Fruit fly (Drosophila melanogaster): ENCODE results near the gene CG14374.
A peak's percentile ranks its signal among the peaks of the same experiment; 100 is the strongest.

CG14374 gene

dm6 chr3R:13433623-13434022 lies 36.7 kb upstream of the CG14374 start (continued):
- peak; percentile 11; the same call in 1 of the 3 replicates for TF ChIP-seq Aef1 (GFP tag; IDR thresholded peaks at IDR 0.05)
- TF ChIP-seq CG11398 (GFP tag; optimal IDR thresholded peaks at IDR 0.05), result no peak
- TF ChIP-seq stc (GFP tag; IDR thresholded peaks at IDR 0.05), result peak; percentile 81
- peak; percentile 62; the same call in 2 of the 3 replicates for TF ChIP-seq ase (GFP tag; IDR thresholded peaks at IDR 0.05)
- TF ChIP-seq CG9876 (GFP tag; optimal IDR thresholded peaks at IDR 0.05), result no peak
- peak; percentile 60 for TF ChIP-seq Hand (GFP tag; optimal IDR thresholded peaks at IDR 0.05)
- peak; percentile 37; the same call in 1 of the 2 replicates for TF ChIP-seq cas (GFP tag; IDR thresholded peaks at IDR 0.05)
- peak; percentile 89 for TF ChIP-seq CG8924 (tag; optimal IDR thresholded peaks at IDR 0.05)
- TF ChIP-seq sob (GFP tag; IDR thresholded peaks at IDR 0.05), result peak; percentile 63
- no peak for TF ChIP-seq Stat92E (GFP tag; optimal IDR thresholded peaks at IDR 0.05)
- peak; percentile 65 for TF ChIP-seq ind (GFP tag; optimal IDR thresholded peaks at IDR 0.05)
- no peak for TF ChIP-seq CG4282 (GFP tag; optimal IDR thresholded peaks at IDR 0.05)
- no peak for TF ChIP-seq tll (GFP tag; optimal IDR thresholded peaks at IDR 0.05)
- peak; percentile 80 for TF ChIP-seq CrebB (tag; optimal IDR thresholded peaks at IDR 0.05)
- no peak for TF ChIP-seq Dip2 (GFP tag; IDR thresholded peaks at IDR 0.05)
- TF ChIP-seq Sox100B (GFP tag; optimal IDR thresholded peaks at IDR 0.05), result peak; percentile 68
- peak; percentile 3 for TF ChIP-seq NC2β (GFP tag; optimal IDR thresholded peaks at IDR 0.05)
- TF ChIP-seq CG31365 (tag; optimal IDR thresholded peaks at IDR 0.05), result peak; percentile 37
- 0 out of 2 replicates have a peak, but pooled peaks have one; percentile 20 for TF ChIP-seq CG7372 (GFP tag; IDR thresholded peaks at IDR 0.05)
- peak; percentile 65 for TF ChIP-seq CG12155 (GFP tag; optimal IDR thresholded peaks at IDR 0.05)
- no peak for TF ChIP-seq lov (optimal IDR thresholded peaks at IDR 0.05)
- TF ChIP-seq lov (GFP tag; IDR thresholded peaks at IDR 0.05), result no peak
- TF ChIP-seq CG42726 (GFP tag; IDR thresholded peaks at IDR 0.05; ENCODE audit: partially characterized antibody), result no peak
- peak; percentile 75 for TF ChIP-seq CG18011 (GFP tag; optimal IDR thresholded peaks at IDR 0.05)
- no peak for TF ChIP-seq gro (GFP tag; optimal IDR thresholded peaks at IDR 0.05)
- peak; percentile 49 for TF ChIP-seq CG15514 (GFP tag; optimal IDR thresholded peaks at IDR 0.05)
- no peak for TF ChIP-seq Nf-YA (GFP tag; IDR thresholded peaks at IDR 0.05)
- peak; percentile 86 for TF ChIP-seq dysf (GFP tag; IDR thresholded peaks at IDR 0.05)
- no peak for TF ChIP-seq stwl (tag; optimal IDR thresholded peaks at IDR 0.05)
- peak; percentile 64 for TF ChIP-seq CG8359 (GFP tag; optimal IDR thresholded peaks at IDR 0.05; ENCODE audit: borderline replicate concordance)
- TF ChIP-seq CG12659 (GFP tag; optimal IDR thresholded peaks at IDR 0.05), result peak; percentile 87
- TF ChIP-seq CG15696 (tag; optimal IDR thresholded peaks at IDR 0.05), result peak; percentile 78
- peak; percentile 79 for TF ChIP-seq esg (GFP tag; conservative IDR thresholded peaks at IDR 0.05)
- TF ChIP-seq CG3407 (GFP tag; optimal IDR thresholded peaks at IDR 0.05), result peak; percentile 69
- TF ChIP-seq CG11504 (tag; optimal IDR thresholded peaks at IDR 0.05), result peak; percentile 84
- TF ChIP-seq CG15479 (GFP tag; optimal IDR thresholded peaks at IDR 0.05), result no peak
- peak; percentile 75 for TF ChIP-seq CG11696 (GFP tag; IDR thresholded peaks at IDR 0.05)
- peak; percentile 62 for TF ChIP-seq CG12071 (GFP tag; optimal IDR thresholded peaks at IDR 0.05)
- TF ChIP-seq HmgZ (tag; optimal IDR thresholded peaks at IDR 0.05), result peak; percentile 89
- peak; percentile 74 for TF ChIP-seq trem (tag; optimal IDR thresholded peaks at IDR 0.05)
- TF ChIP-seq CG3281 (GFP tag; optimal IDR thresholded peaks at IDR 0.05), result peak; percentile 76
- no peak for TF ChIP-seq cad (GFP tag; optimal IDR thresholded peaks at IDR 0.05)
- TF ChIP-seq Dp (GFP tag; optimal IDR thresholded peaks at IDR 0.05), result no peak
- TF ChIP-seq tgo (GFP tag; IDR thresholded peaks at IDR 0.05), result peak; percentile 66; the same call in 2 of the 3 replicates
- no peak for TF ChIP-seq Dad (GFP tag; optimal IDR thresholded peaks at IDR 0.05)
- peak; percentile 67 for TF ChIP-seq CG12236 (GFP tag; optimal IDR thresholded peaks at IDR 0.05)
- TF ChIP-seq CG4328 (GFP tag; optimal IDR thresholded peaks at IDR 0.05), result peak; percentile 16
- TF ChIP-seq pum (GFP tag; optimal IDR thresholded peaks at IDR 0.05), result peak; percentile 29
- peak; percentile 57 for TF ChIP-seq CG4820 (GFP tag; optimal IDR thresholded peaks at IDR 0.05)
- no peak for TF ChIP-seq hb (GFP tag; IDR thresholded peaks at IDR 0.05; ENCODE audit: partially characterized antibody)

Measured in whole organism, embryonic.